Fruit fly (Drosophila melanogaster) whole organism: ENCODE data around the gene ETHR.

Source experiments
- CG8478 ChIP-seq: fragments of >200 bp; optimal IDR thresholded peaks from 2 replicates; lab custom pipeline; 2018; ENCODE audit warnings: inconsistent platforms
- Dll ChIP-seq: fragments of >200 bp; optimal IDR thresholded peaks from 2 replicates; lab custom pipeline; 2017
- EcR ChIP-seq, 2 experiments: fragments of >200 bp; optimal IDR thresholded peaks; 2 replicates each; lab custom pipeline; 2017; ENCODE audit warnings: missing biosample characterization in 2 of 2, missing genetic modification characterization in 2 of 2, missing genetic modification reagents in 2 of 2
- pan ChIP-seq: fragments of >200 bp; optimal IDR thresholded peaks from 2 replicates; lab custom pipeline; 2017
- psq ChIP-seq: fragments of >200 bp; optimal IDR thresholded peaks from 2 replicates; lab custom pipeline; 2017
- usp ChIP-seq: fragments of >200 bp; optimal IDR thresholded peaks from 2 replicates; lab custom pipeline; 2017; ENCODE audit warnings: missing biosample characterization, missing genetic modification characterization, mixed read lengths

The ETHR gene

DNA sequence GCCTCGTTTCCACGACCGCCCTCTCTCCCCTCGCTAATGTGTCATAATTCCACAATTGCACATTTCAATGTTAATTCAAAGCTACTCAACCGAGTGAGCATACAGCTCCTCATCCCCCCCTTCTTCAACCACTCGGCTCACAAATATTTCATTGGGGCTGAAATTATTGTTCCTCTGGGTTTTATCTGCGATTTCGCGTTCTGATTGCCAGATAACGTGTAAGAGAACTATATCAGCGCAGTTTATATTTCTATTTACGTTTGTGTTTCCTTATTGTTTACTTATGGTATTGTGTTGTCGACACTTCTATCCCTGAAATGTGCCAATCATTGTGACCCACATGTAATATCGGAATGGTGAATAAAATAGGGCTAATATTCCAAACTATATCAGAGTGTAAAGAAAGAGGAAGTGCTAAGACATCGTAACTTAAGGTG is 40.0 kb upstream of the ETHR start:
- no peak for TF ChIP-seq EcR (GFP tag; optimal IDR thresholded peaks at IDR 0.05; lab: Kevin White, UChicago)
- no peak for TF ChIP-seq psq (lab: Kevin White, UChicago)
- no peak for TF ChIP-seq CG8478 (lab: Kevin White, UChicago)
- TF ChIP-seq pan (lab: Kevin White, UChicago): no peak
- no peak for TF ChIP-seq Dll
- no peak for TF ChIP-seq usp

DNA sequence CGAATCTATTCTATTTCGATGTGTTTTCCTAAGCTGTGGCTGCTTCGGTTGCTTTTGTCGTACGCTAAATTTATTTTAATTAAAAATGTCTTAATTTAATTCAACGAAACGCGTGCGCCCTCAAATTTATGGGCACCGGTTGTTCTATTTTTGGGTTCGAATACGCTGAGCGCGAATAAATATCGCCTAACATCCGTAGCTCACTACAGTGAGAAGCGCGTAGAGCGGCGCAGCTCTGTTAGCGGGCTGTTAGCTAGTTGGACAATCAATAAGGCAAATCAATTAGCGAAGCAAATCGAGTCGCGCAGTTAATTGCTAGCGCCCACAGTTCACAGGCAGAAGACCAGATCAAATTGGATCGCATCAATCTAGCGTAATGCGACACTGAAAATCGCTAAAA is 36.7 kb upstream of the ETHR start:
- no peak for TF ChIP-seq usp
- TF ChIP-seq CG8478 (lab: Kevin White, UChicago): no peak
- TF ChIP-seq EcR (GFP tag; optimal IDR thresholded peaks at IDR 0.05; lab: Kevin White, UChicago): no peak
- TF ChIP-seq psq (lab: Kevin White, UChicago): no peak
- TF ChIP-seq Dll: no peak
- TF ChIP-seq pan (lab: Kevin White, UChicago): no peak

DNA sequence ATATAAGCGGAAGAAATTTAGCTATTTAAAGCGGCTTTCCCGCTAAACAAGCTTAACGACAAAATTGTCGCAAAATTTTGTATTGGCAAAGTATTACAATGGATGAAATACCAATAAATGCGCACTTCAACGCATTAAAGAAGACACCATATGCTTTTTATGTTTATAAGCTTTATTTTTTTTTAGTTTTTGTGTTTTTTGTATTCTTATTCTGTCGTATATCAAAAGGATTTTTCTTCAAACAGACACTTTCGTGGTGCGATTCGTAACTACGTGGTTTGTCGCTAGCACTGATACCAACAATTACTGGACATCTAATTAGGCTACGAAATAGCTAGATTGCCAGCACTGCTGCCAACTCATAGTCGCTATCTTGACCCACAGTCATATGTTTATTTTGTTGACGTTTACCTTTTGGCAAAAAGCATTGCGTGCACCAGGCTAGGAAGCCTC is 32.1 kb upstream of the ETHR start, which contains the start of gene Ddrgk1:
Ddrgk1 (plus strand) TSS at position 387 of the 453 bp plus-strand sequence.
- TF ChIP-seq Dll: no peak
- TF ChIP-seq usp: no peak
- TF ChIP-seq pan (lab: Kevin White, UChicago): no peak
- TF ChIP-seq psq (lab: Kevin White, UChicago): no peak
- no peak for TF ChIP-seq EcR (GFP tag; optimal IDR thresholded peaks at IDR 0.05; lab: Kevin White, UChicago)
- no peak for TF ChIP-seq CG8478 (lab: Kevin White, UChicago)

DNA sequence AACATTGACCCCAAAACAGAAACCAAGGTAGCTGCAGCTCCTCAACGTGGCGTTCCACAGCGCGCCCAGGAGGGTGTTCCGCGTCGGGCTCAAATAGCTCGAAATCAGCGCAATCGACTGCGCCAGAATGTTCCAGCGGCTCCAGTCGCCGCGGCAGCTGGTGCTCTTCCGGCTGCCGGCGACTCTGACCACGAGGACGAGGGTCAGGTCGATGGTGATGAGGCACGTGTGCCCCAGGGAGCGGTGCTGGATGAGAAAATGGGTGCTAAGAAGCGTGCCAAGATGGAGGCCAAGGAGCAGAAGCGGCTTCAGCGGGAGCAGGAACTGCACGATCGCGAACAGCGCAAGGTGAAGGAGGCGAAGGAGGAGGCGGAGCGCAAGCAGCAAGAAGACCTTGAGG is 31.5 kb upstream of the ETHR start:
- TF ChIP-seq CG8478 (lab: Kevin White, UChicago) (no peak), psq (lab: Kevin White, UChicago) (no peak), Dll (no peak), pan (lab: Kevin White, UChicago) (no peak), usp (no peak), EcR (GFP tag; optimal IDR thresholded peaks at IDR 0.05; lab: Kevin White, UChicago) (no peak)

DNA sequence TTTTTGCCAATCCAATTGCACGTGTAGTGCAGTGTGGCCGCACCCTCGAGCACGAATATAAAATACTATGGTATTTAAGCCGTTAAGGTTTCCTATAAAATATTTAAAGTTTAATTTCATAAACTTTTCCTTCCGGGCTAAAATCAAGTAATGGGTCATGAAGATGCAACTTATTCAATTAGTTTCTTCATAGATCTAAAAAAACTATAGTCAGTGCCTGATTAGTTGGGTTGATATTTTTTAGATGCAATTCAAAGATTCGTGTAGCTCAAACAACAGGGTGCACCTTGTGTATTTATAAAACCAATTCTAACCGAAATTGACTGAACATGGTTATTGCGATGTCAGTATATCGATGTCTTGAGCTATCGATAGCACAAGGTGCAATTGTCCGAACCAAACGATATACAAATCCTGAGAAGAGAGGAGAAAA is 28.1 kb upstream of the ETHR start, which contains the start of the genes Smyd5 and Oga:
Smyd5 (minus strand) TSS at position 59 of the 433 bp plus-strand sequence.
Oga (plus strand) TSS at position 345 of the 433 bp plus-strand sequence.
- TF ChIP-seq usp: no peak
- TF ChIP-seq Dll: no peak
- TF ChIP-seq psq (lab: Kevin White, UChicago): no peak
- no peak for TF ChIP-seq CG8478 (lab: Kevin White, UChicago)
- no peak for TF ChIP-seq pan (lab: Kevin White, UChicago)
- no peak for TF ChIP-seq EcR (GFP tag; optimal IDR thresholded peaks at IDR 0.05; lab: Kevin White, UChicago)

DNA sequence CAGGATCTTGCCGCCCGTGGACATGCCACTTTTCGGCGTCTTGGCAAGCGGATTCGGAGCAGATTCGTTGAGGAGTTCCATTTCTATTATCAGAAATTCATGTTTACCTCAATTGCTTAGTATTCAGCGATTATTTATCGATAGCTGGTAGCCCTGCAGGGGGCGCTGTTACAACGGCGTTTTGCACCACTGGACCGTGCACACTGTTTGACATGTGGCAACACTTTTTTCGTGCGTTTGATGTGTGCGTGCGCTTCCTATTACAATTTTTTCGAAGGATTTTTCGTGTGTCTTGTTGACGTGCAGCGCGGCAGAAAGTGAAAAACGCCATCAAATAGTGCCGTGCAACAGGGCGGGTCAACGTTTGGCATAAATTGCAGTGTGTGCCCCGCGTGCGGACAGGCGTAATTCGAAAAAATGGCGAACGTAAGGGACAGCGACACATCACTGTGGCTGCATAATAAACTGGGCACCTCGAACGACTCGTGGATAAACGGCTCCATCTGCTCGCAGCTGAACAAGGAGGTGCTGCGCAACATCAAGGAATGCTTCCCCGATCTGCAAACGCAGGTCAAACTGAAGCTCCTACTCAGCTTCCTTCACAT is 23.3 kb upstream of the ETHR start, which contains the start of the genes CG3337 and Nelf-A:
CG3337 (minus strand) TSS at position 132 of the 605 bp plus-strand sequence.
Nelf-A (plus strand) TSS at position 252 of the 605 bp plus-strand sequence.
- no peak for TF ChIP-seq EcR (GFP tag; optimal IDR thresholded peaks at IDR 0.05; lab: Kevin White, UChicago)
- TF ChIP-seq pan (lab: Kevin White, UChicago): no peak
- TF ChIP-seq CG8478 (lab: Kevin White, UChicago): no peak
- TF ChIP-seq psq (lab: Kevin White, UChicago): no peak
- no peak for TF ChIP-seq Dll
- TF ChIP-seq usp: no peak

DNA sequence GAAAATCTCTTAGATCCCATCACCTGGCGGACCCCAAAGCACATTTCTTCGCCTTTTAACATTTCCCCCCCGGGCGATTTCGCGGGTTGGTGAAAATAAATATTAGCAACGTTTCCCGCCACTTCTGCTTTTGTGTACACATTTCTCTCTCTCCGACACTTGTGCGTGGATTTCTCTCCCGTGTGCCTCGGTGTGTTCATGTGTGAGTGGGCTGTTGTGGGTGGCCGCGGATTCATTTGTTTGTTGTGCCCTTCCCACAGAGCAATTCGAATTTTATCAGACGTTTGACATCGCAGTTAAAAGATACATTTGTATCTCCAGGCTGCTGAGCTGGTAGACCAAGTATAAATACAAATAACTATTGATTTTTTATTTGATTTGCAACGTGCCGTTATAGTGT is 22.6 kb upstream of the ETHR start:
- no peak for TF ChIP-seq usp
- TF ChIP-seq psq (lab: Kevin White, UChicago): no peak
- no peak for TF ChIP-seq pan (lab: Kevin White, UChicago)
- TF ChIP-seq Dll: no peak
- no peak for TF ChIP-seq EcR (GFP tag; optimal IDR thresholded peaks at IDR 0.05; lab: Kevin White, UChicago)
- no peak for TF ChIP-seq CG8478 (lab: Kevin White, UChicago)

DNA sequence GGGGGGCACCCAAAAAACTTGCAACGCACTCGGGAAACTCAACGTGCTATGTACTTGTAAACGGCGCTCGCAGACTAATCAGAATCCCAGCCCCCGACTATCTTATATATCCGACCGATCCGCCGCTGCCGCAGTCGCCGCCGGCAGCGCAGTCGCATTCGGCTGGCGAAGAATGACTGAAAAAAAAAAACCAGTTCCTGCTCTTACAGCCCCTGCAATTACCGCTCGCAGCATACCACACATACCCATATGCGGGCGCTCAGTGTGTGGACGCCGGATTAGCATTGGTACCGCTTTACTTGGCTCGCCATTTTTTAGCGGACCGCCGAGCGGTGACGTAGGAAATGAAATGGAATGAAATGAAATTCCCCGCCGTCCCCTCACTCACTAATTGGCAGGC is 9.7 kb upstream of the ETHR start, which contains the start of gene e:
e (minus strand) TSS at position 79 of the 400 bp plus-strand sequence.
- TF ChIP-seq usp: no peak

DNA sequence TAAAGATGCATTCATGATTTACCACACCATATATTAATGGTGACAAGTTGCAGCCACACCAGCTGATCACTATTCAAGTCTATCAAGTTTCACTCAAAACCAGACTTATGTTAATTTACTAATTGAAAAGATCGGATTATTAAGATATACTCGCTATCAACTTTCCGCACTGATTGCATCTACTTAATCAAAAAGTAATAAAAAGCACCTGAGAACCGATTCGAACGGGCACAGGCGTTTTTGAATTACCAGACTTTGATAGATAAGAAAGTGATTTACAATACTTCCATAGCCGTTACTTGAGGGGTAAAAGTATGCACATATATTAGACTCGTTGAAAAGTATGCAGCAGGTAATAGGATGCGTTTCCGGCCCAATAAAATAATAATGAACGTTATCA is 5.5 kb upstream of the ETHR start:
- TF ChIP-seq pan (lab: Kevin White, UChicago): no peak
- no peak for TF ChIP-seq psq (lab: Kevin White, UChicago)
- TF ChIP-seq EcR (GFP tag; optimal IDR thresholded peaks at IDR 0.05; lab: Kevin White, UChicago): no peak
- no peak for TF ChIP-seq Dll

DNA sequence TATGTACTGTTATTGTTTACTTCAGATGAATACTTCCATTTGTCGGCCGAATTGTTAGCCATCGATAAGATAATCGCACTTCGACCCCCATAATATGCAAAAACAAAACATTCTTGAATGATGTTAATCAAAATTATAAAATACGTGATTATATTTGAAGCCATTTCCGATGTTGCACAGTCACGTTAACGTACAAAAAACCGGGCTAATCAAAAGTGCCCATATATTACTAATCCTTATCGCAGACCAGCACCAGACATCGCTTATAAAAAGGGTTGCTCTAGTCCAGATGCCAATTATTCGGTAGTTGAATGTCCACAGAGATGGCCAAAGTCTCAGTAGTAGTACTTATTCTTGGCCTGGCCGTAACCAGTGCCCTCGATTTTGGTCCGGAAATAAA is 4.5 kb upstream of the ETHR start, which contains the start of gene CG5892:
CG5892 (plus strand) TSS at position 301 of the 400 bp plus-strand sequence.
- TF ChIP-seq usp (no peak), CG8478 (lab: Kevin White, UChicago) (no peak), EcR (GFP tag; optimal IDR thresholded peaks at IDR 0.05; lab: Kevin White, UChicago) (no peak), Dll (no peak), psq (lab: Kevin White, UChicago) (no peak), pan (lab: Kevin White, UChicago) (no peak)

DNA sequence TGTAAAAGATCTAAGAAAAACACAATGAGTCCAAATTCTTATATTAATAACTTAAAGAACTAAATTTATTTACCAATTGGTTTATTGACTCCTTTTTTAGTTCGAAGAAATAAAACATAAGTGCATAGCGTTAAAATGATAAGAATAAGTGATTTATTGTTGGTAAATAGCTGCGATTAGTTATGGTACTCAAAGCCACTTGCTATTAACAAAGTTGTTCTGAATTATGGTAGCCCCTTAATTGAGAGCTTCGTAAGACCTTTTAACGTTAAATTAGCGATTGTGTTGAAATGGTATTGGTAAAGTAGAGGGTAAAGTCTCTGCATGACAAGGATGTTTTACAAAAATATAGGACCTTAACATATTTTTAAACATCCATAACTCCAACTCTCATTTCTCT is 965 bp upstream of the ETHR start:
- TF ChIP-seq pan (lab: Kevin White, UChicago) (no peak), usp (no peak), psq (lab: Kevin White, UChicago) (no peak), CG8478 (lab: Kevin White, UChicago) (no peak), EcR (GFP tag; optimal IDR thresholded peaks at IDR 0.05; lab: Kevin White, UChicago) (no peak), Dll (no peak)

DNA sequence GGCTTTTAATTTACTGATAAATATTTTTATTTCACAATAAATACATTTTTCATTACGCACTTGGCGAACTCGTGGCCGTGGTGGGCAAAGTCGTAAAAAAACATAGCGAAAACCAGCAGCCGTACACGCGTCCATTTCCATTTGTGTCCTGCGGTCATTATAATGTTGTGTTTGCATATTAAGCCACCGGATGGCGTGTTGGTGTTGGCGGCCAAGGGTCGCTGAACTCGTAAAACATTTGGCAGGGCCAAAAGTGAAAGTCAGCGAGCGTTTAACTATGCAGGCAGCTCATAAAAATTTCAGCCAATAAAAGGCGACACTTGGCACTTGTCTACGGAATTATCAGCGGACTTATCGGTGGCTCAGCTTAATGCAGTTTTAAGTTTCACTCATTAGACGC is 5.7 kb downstream of the ETHR start:
- TF ChIP-seq EcR (GFP tag; optimal IDR thresholded peaks at IDR 0.05; lab: Kevin White, UChicago) (no peak), usp (no peak), Dll (no peak), psq (lab: Kevin White, UChicago) (no peak), pan (lab: Kevin White, UChicago) (no peak), CG8478 (lab: Kevin White, UChicago) (no peak)
